Worm (Caenorhabditis elegans): ENCODE results near the gene nhr-180.
A peak's percentile ranks its signal among the peaks of the same experiment; 100 is the strongest.

The nhr-180 gene

DNA sequence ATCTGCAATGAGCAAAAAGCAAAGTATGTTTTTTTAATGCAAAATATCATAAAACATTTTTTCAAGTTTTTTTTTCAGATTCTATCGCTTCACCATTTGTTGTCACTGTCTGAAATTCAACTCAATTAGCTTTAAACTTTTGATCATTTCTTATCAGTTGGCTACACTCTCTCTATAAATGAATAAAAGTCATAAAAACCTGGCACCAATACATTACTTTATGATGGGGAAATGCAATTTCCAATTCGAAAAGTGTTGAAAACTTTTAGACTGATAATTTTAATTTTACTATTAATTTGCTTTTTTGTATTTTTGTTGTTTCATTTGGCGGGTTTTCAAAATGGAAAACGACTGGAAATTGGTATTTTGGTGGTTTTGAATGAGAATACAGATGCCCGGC is 16.5 kb upstream of the nhr-180 start, which contains the start of gene F31F4.1:
Gene F31F4.1 (plus strand): TSS at position 203 of the 400 bp plus-strand sequence.
- TF ChIP-seq lim-7 (GFP tag; IDR thresholded peaks at IDR 0.05) (no peak), R02D3.7 (tag; optimal IDR thresholded peaks at IDR 0.05) (no peak), nhr-77 (tag; optimal IDR thresholded peaks at IDR 0.05) (peak; percentile 63), nhr-11 (tag; optimal IDR thresholded peaks at IDR 0.05) (no peak), fkh-10 (GFP tag; optimal IDR thresholded peaks at IDR 0.05) (no peak), F37D6.2 (tag; optimal IDR thresholded peaks at IDR 0.05) (no peak), daf-16 (GFP tag; optimal IDR thresholded peaks at IDR 0.05) (no peak), daf-16 (tag; optimal IDR thresholded peaks at IDR 0.05) (peak; percentile 81), T20F7.1 (GFP tag; optimal IDR thresholded peaks at IDR 0.05) (no peak), daf-12 (tag; optimal IDR thresholded peaks at IDR 0.05) (no peak), aha-1 (tag) (peak; percentile 55), lin-15B (tag; optimal IDR thresholded peaks at IDR 0.05) (no peak), spr-1 (tag; optimal IDR thresholded peaks at IDR 0.05) (no peak), snpc-4 (tag; optimal IDR thresholded peaks at IDR 0.05) (no peak), cey-2 (tag; optimal IDR thresholded peaks at IDR 0.05; ENCODE audit: borderline replicate concordance, insufficient read depth) (no peak), attf-4 (tag; optimal IDR thresholded peaks at IDR 0.05) (no peak), zfp-2 (tag; optimal IDR thresholded peaks at IDR 0.05) (no peak), ZK546.5 (tag; optimal IDR thresholded peaks at IDR 0.05) (no peak), daf-19 (GFP tag; conservative IDR thresholded peaks at IDR 0.05) (no peak), arid-1 (GFP tag; conservative IDR thresholded peaks at IDR 0.05) (no peak), nhr-42 (GFP tag; IDR thresholded peaks at IDR 0.05) (no peak), D1046.2 (GFP tag; IDR thresholded peaks at IDR 0.05) (no peak), dmd-9 (GFP tag; IDR thresholded peaks at IDR 0.05) (no peak), mdt-29 (GFP tag; IDR thresholded peaks at IDR 0.05) (no peak), ceh-82 (tag; optimal IDR thresholded peaks at IDR 0.05) (no peak), unc-39 (tag; optimal IDR thresholded peaks at IDR 0.05) (no peak), lin-39 (tag; optimal IDR thresholded peaks at IDR 0.05) (no peak), hlh-11 (tag; optimal IDR thresholded peaks at IDR 0.05) (no peak), unc-62 (GFP tag; optimal IDR thresholded peaks at IDR 0.05 in 1 of 2) (no peak), unc-62 (tag; optimal IDR thresholded peaks at IDR 0.05) (no peak), nhr-6 (tag; optimal IDR thresholded peaks at IDR 0.05) (no peak), mes-2 (tag; optimal IDR thresholded peaks at IDR 0.05; ENCODE audit: poor library complexity, severe bottlenecking) (no peak), Y48G9A.11 (GFP tag; IDR thresholded peaks at IDR 0.05) (no peak), Y105C5A.15 (GFP tag; IDR thresholded peaks at IDR 0.05) (no peak), php-3 (GFP tag; IDR thresholded peaks at IDR 0.05) (peak; percentile 83), dve-1 (tag; optimal IDR thresholded peaks at IDR 0.05; ENCODE audit: insufficient read depth) (peak; percentile 47), nhr-28 (tag; optimal IDR thresholded peaks at IDR 0.05) (peak; percentile 63), nhr-48 (tag; optimal IDR thresholded peaks at IDR 0.05) (no peak), ztf-11 (tag; optimal IDR thresholded peaks at IDR 0.05) (no peak), nhr-111 (GFP tag; optimal IDR thresholded peaks at IDR 0.05) (no peak), spr-3 (GFP tag; optimal IDR thresholded peaks at IDR 0.05) (no peak), sdz-12 (GFP tag; optimal IDR thresholded peaks at IDR 0.05) (no peak), pqm-1 (tag; optimal IDR thresholded peaks at IDR 0.05) (peak; percentile 75), dpl-1 (GFP tag; optimal IDR thresholded peaks at IDR 0.05) (no peak), hlh-30 (tag; optimal IDR thresholded peaks at IDR 0.05; ENCODE audit: insufficient read depth) (no peak), nhr-76 (tag; optimal IDR thresholded peaks at IDR 0.05) (no peak), ceh-20 (GFP tag; IDR thresholded peaks at IDR 0.05) (no peak), skn-1 (tag; optimal IDR thresholded peaks at IDR 0.05) (no peak), nhr-237 (tag; optimal IDR thresholded peaks at IDR 0.05) (no peak), daf-8 (GFP tag; IDR thresholded peaks at IDR 0.05) (no peak), zip-2 (tag; optimal IDR thresholded peaks at IDR 0.05) (no peak), F26F4.8 (GFP tag; conservative IDR thresholded peaks at IDR 0.05) (no peak)
